Fruit fly (Drosophila melanogaster): ENCODE data around the gene CG31636.

CG31636 gene

DNA sequence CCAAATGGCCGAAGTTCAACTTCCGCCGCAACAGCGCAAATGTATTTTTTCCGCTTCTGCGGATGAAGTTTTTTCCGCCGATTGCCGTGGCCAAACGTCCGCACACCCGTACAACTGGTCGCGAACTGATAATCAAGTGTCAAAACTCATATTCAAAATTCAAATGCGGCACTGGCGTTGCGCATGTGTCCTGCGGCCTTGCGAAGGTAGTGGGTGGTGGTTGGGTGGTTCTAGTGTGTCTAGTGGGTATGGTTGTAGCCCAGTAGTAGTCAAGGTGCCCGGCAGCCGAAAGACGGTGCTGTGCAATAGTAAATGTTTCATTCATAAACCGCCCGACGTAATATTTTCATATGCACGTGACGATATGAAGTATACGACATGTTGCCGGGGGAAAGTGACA, 36.4 kb downstream of the CG31636 start, which contains the start of gene DIP-iota:
Gene DIP-iota (minus strand): TSS at position 101 of the 400 bp plus-strand sequence.
- TF ChIP-seq CG17801 (GFP tag; optimal IDR thresholded peaks at IDR 0.05; ENCODE audit: partially characterized antibody), result no peak

DNA sequence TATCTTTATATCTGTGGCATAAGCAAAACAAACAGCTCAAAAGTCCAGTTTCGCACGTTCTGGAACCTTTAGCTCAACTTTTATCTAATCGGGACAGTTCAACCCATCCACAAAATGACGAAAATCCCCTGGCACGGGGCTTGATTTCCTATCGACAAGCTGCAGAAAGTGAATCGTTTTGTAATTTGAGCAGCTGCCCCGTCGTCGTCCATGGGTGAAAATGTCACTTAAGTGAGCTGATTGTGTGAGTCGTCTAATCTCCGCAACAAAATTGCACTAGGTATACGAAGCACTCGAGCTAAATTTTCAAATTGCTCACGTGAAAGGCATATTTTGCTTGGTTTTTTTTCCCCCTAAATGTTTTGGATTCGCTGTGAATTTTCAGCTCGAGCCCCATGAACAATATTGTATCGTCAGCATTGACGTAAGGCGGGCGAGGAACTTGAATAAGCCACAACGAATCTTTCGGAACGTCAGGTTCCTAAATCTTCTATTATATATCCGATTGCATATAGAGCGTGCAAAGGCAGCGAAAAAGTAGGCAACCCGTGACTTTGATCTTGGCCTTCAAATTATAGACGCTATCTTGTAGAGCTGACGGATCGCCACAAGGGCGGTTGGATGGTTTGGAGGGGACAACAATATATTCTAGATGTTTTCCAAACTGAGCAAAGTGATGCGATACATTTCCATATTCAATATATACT, 43.6 kb downstream of the CG31636 start:
- no peak for TF ChIP-seq CG17801 (GFP tag; optimal IDR thresholded peaks at IDR 0.05; ENCODE audit: partially characterized antibody)

DNA sequence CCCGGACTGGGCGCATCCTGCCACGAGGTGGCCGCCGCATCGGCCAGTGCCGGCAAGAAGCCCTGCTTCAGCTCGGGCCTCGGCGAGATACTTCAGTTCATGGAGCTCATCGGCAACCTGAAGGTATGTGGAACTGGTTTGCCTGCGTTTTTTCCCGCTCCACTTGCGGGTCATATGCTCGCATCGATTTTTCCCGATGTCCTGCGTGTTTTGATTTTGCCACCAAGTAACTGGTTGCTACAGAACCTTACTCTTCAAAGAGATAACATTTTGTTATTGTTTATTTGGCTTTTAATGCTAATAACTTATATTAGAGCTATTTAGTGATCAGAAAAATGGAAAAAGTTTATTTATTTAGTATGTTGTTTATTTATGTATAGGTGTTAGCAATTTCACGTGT, 44.8 kb downstream of the CG31636 start:
- TF ChIP-seq CG17801 (GFP tag; optimal IDR thresholded peaks at IDR 0.05; ENCODE audit: partially characterized antibody), result no peak

DNA sequence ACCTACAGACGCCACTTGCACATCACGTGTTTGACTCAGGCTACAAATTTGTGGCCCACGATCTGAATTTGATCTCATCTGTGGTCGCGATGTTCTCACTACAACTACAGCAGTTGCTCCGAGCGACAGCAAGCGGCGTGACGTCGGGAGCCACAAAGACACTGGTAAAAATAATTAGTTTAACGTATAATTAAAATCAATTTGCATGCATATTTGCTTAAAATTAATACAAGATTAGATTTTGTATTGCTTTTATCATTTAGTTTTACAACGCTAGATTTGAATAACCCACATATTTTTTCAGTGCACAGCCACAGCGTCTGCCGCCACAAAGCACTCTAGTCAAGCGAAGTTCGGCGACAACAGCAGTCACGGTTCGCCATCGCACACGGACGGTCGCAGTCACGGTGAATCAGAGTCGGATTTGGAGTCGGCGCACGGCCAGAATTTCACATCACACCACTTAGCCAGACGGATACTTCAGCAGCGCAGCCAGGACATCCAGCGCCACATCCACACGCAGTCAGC, 45.4 kb downstream of the CG31636 start:
- TF ChIP-seq CG17801 (GFP tag; optimal IDR thresholded peaks at IDR 0.05; ENCODE audit: partially characterized antibody), result peak; percentile 100

DNA sequence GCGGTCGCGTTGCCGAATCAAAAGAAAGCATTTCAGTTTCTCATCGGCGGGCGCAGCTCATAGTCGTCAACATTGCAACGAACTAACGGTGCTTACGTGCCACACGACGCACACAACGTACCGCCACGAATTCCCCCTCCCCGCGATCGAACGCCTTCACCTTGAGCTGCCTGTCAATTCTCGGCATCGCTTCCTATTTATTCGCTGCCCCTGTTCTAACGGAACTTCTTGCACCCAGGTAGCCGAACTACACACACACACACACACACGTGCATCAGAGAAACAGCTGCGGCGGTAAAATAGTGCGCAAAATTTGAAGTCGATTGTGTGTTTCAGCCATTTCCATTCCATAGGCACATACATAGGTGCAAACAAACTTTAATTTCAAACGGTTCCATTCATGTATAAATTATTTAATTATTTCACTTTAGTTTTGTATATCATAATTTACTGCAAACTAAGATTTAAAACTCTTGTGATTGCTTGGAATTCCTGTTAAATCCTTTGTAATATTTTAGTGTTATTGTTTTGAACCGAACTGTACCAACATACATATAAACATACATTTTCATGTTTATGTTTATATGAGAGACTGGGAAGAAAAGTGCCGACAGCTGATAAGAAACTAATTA, 46.5 kb downstream of the CG31636 start:
- no peak for TF ChIP-seq CG17801 (GFP tag; optimal IDR thresholded peaks at IDR 0.05; ENCODE audit: partially characterized antibody)

DNA sequence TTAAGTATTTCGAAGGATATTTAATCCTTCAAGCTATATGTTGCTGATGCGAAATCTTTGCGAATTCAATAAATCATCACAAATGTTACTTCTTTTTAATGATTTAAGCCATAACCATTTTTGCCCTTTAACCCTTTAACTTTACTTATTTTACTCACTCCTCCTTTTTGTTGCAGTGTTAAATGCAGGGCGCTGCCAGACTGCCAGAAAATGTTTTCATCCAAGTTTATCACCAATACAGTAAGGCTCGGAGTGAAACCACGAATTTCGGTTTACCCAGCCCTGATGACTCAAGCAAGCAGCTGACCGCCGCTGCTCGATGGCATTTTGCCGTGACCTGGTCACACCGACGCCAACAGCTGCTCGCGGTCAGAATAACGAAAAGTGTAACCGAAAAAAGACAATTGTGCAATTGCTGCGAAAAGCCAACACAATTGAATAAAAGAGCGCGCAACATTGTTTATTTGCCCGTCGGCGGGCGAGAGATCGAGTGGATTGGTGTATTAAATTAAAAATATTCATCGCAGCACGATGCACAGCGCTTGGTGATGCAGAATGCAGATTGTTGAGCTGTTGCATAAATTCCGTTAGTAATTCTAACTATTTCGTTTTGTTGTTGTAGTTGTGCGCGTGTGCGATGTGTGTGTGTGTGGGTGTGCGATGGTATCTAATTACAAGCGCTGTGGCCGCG, 47.1 kb downstream of the CG31636 start, which contains the start of gene CG11050:
Gene CG11050 (plus strand): TSS at position 329 of the 691 bp plus-strand sequence.
- TF ChIP-seq CG17801 (GFP tag; optimal IDR thresholded peaks at IDR 0.05; ENCODE audit: partially characterized antibody), result peak; percentile 66
